Fruit fly (Drosophila melanogaster) S2 (cell line): ENCODE measurements around the gene CG45488.

Experiments
- CG8478 ChIP-seq: fragments of >200 bp; optimal IDR thresholded peaks from 2 replicates; lab custom pipeline; 2018
- CTCF ChIP-seq, 2 experiments: fragments of >200 bp; optimal IDR thresholded peaks; 2 replicates each; lab custom pipeline; 2018

dm6 chrX:19886936-19887934 is 33.0 kb downstream of the CG45488 start:
- TF ChIP-seq CG8478 (lab: Kevin White, UChicago) (no peak), CTCF (optimal IDR thresholded peaks at IDR 0.05; lab: Kevin White, UChicago) (peak in 1 of 2 experiments; percentile 7)
